Worm (Caenorhabditis elegans): ENCODE measurements around the gene tsp-20.

DNA sequence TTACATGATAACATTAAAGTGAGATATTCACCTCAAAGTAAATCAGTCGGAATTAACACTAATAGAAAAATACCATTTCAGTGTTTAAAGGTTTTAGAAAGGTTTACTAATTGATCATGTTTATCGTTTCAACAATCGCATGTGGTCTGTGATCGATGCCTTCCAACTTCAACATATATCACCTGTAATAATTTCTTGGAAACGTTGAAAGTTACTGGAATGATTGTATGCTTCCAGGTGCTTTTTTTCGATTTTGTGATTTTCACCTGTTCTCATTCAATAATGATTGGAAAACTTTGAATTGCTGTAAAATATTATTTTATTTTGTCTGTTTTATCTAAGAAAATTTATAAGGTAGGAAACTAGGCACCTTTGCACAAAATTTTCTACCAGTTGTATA, 11.3 kb downstream of the tsp-20 start:
- no peak for TF ChIP-seq B0310.2 (tag; optimal IDR thresholded peaks at IDR 0.05)
- no peak for TF ChIP-seq scrt-1 (GFP tag; IDR thresholded peaks at IDR 0.05)
- no peak for TF ChIP-seq hmg-4 (GFP tag; optimal IDR thresholded peaks at IDR 0.05)
- TF ChIP-seq F13C5.2 (tag; optimal IDR thresholded peaks at IDR 0.05) = no peak
- no peak for TF ChIP-seq ama-1 (optimal IDR thresholded peaks at IDR 0.05)
- TF ChIP-seq pes-1 (GFP tag; IDR thresholded peaks at IDR 0.05) = no peak
- TF ChIP-seq aly-1 (tag; optimal IDR thresholded peaks at IDR 0.05) = no peak
- no peak for TF ChIP-seq ets-7 (tag; optimal IDR thresholded peaks at IDR 0.05)
- no peak for TF ChIP-seq tbx-37 (GFP tag; conservative IDR thresholded peaks at IDR 0.05)
- no peak for TF ChIP-seq tra-4 (tag; optimal IDR thresholded peaks at IDR 0.05)
- no peak for TF ChIP-seq tbx-11 (GFP tag; IDR thresholded peaks at IDR 0.05)
- TF ChIP-seq ceh-36 (tag; optimal IDR thresholded peaks at IDR 0.05) = no peak
- no peak for TF ChIP-seq flt-1 (GFP tag; IDR thresholded peaks at IDR 0.05)
- no peak for TF ChIP-seq hmbx-1 (tag; optimal IDR thresholded peaks at IDR 0.05)
